Worm (Caenorhabditis elegans) whole organism, late embryonic: ENCODE results near the gene C31H2.14.

Experiments
- ahr-1 ChIP-seq: sonication (generic microtip); optimal IDR thresholded peaks from 2 replicates; lab custom pipeline; 2016; ENCODE audit warnings: missing genetic modification characterization, missing compliant biosample characterization
- lin-11 ChIP-seq: fragments of 200-800 bp; sonication (Bioruptor generic); optimal IDR thresholded peaks from 2 replicates; lab custom pipeline; 2018; ENCODE audit warnings: mild to moderate bottlenecking, missing genetic modification characterization, missing compliant biosample characterization
- sox-4 ChIP-seq: sonication (generic microtip); optimal IDR thresholded peaks from 2 replicates; lab custom pipeline; 2017; ENCODE audit warnings: mild to moderate bottlenecking, missing genetic modification characterization, inconsistent platforms, missing compliant biosample characterization

DNA sequence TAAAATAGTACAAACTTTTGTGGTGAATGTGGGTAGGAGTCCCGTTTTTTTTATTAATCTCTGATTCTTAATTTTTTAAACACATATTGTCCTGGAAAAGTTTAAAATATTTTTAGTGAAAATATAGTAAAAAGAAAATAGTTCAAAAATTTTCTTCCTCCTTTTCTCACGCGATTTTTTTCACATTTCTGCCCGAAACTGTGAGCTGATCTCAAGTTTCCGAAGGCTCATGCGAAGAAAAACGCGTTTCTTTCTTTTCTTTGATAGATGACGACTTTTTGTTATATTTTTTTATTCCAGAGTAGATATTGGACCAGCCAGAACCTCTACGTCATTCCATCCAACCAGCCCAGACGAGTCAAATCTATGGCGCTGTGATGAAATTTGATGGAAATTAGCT lies 35.9 kb downstream of the C31H2.14 start, which contains the start of gene T03G11.9:
- no peak for TF ChIP-seq lin-11 (tag; lab: Kevin White, UChicago)
- TF ChIP-seq ahr-1 (tag; lab: Kevin White, UChicago) = no peak
- TF ChIP-seq sox-4 (tag; lab: Kevin White, UChicago) = no peak
